Fruit fly (Drosophila melanogaster): Measurements from ENCODE around the gene CaBP1.

DNA sequence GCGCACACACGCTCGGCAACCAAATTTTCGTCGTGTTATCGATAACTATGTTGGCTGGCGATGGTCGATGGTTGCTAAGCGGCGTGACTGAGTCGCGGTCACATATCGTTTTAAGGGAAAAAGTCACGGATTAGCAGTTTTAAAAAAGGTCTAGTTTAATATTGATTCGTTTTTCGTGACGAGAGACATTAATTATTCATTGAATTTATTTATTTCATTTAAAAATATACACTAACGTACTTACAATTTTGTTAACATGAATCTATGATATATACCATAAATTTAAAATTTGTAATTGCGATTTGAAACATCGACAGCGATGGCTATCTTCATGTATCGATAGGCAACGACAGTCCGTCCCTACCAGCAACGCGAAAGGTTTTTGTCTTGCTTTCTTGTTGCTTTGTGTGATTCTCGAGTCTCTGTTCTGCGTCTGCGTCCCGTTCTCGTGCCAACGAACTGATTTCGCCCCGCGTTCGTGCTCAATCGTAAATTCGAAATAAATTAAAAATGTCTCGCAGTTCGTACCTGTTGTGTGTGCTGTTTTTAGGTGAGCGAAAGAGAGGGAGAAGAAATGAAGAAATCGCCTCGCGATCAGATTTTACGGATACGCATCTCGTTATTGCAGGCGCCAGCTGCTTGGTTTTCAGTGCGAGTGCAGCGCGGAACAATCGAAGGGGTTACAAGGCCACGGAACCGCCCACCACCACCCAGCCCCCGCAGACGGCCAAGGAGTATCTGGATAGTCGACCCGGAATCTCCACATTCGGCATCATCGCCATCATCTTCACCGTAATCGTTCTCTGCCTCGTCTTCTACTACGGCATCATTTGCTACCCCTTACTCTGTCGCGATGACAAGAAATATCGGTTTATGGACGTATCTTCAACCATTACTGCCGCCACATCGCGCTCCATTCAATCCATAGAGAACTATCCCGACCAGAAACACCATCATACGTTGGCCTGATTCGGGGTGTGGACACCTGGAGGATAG is 3.7 kb downstream of the CaBP1 start, which contains the start of the genes Hyls1, chif and CG4455:
- peak; percentile 71 for TF ChIP-seq EcR (GFP tag; optimal IDR thresholded peaks at IDR 0.05)
- peak; percentile 19 for TF ChIP-seq CG8159 (tag; optimal IDR thresholded peaks at IDR 0.05)
- TF ChIP-seq CG32121 (GFP tag; IDR thresholded peaks at IDR 0.05), result no peak
- TF ChIP-seq Snoo (tag; optimal IDR thresholded peaks at IDR 0.05), result peak; percentile 22
- TF ChIP-seq CG9948 (tag; optimal IDR thresholded peaks at IDR 0.05), result no peak
